Fruit fly (Drosophila melanogaster): ENCODE measurements around the gene Sgs5.

dm6 chr3R:17618699-17619150 lies 23.6 kb downstream of the Sgs5 start, which contains the start of the genes CG14324 and CG14326:
- no peak for TF ChIP-seq h (optimal IDR thresholded peaks at IDR 0.05)
- TF ChIP-seq psq (optimal IDR thresholded peaks at IDR 0.05) = no peak
- no peak for TF ChIP-seq ttk (optimal IDR thresholded peaks at IDR 0.05)
